Worm (Caenorhabditis elegans) whole organism, L3 larva: Measurements from ENCODE around the gene F08D12.2.

Experiments used
- aly-2 ChIP-seq: fragments of 150-350 bp; optimal IDR thresholded peaks from 2 replicates; lab custom pipeline; 2014; ENCODE audit warnings: missing biosample characterization, missing genetic modification characterization
- ceh-16 ChIP-seq: sonication (generic microtip); optimal IDR thresholded peaks from 2 replicates; lab custom pipeline; 2017; ENCODE audit warnings: missing biosample characterization, missing genetic modification characterization
- ceh-82 ChIP-seq: fragments of 150-350 bp; optimal IDR thresholded peaks from 2 replicates; lab custom pipeline; 2014; ENCODE audit warnings: missing biosample characterization, missing genetic modification characterization
- ceh-9 ChIP-seq: sonication (generic microtip); optimal IDR thresholded peaks from 2 replicates; lab custom pipeline; 2018; ENCODE audit warnings: missing biosample characterization, missing genetic modification characterization
- egl-27 ChIP-seq: sonication (generic microtip); optimal IDR thresholded peaks from 4 replicates; lab custom pipeline; 2017; ENCODE audit warnings: missing biosample characterization, missing genetic modification reagents, missing genetic modification characterization
- egl-5 ChIP-seq: fragments of 150-350 bp; optimal IDR thresholded peaks from 2 replicates; lab custom pipeline; 2017; ENCODE audit warnings: missing biosample characterization, missing genetic modification reagents, missing genetic modification characterization, inconsistent platforms
- elt-3 ChIP-seq, 3 experiments: fragments of 150-350 bp in 1 of 3; sonication (generic microtip) in 2 of 3; optimal IDR thresholded peaks; 2 replicates in 2 of 3; 4 replicates in 1 of 3; lab custom pipeline; 2014 to 2017; ENCODE audit warnings: missing biosample characterization in 3 of 3, missing genetic modification characterization in 3 of 3
- eor-1 ChIP-seq, 2 experiments: fragments of 150-350 bp; optimal IDR thresholded peaks; 2 replicates each; lab custom pipeline; 2014 to 2018; ENCODE audit warnings: missing biosample characterization in 2 of 2, missing genetic modification characterization in 2 of 2
- fkh-10 ChIP-seq: sonication (generic microtip); optimal IDR thresholded peaks from 2 replicates; lab custom pipeline; 2017; ENCODE audit warnings: missing biosample characterization, missing genetic modification reagents, missing genetic modification characterization
- fos-1 ChIP-seq: fragments of 150-350 bp; optimal IDR thresholded peaks from 2 replicates; lab custom pipeline; 2014; ENCODE audit warnings: missing biosample characterization, missing genetic modification characterization
- hmg-11 ChIP-seq: sonication (generic microtip); optimal IDR thresholded peaks from 2 replicates; lab custom pipeline; 2016; ENCODE audit warnings: missing genetic modification characterization, missing compliant biosample characterization
- jun-1 ChIP-seq: fragments of 150-350 bp; optimal IDR thresholded peaks from 2 replicates; lab custom pipeline; 2014; ENCODE audit warnings: missing biosample characterization, missing genetic modification reagents, missing genetic modification characterization
- lin-15B ChIP-seq: fragments of 150-350 bp; optimal IDR thresholded peaks from 2 replicates; lab custom pipeline; 2014; ENCODE audit warnings: missing biosample characterization, missing genetic modification characterization
- lin-39 ChIP-seq: fragments of 150-350 bp; optimal IDR thresholded peaks from 2 replicates; lab custom pipeline; 2018; ENCODE audit warnings: missing biosample characterization, missing genetic modification reagents, missing genetic modification characterization
- lsy-12 ChIP-seq: sonication (generic microtip); optimal IDR thresholded peaks from 2 replicates; lab custom pipeline; 2016; ENCODE audit warnings: mild to moderate bottlenecking, missing genetic modification characterization, missing compliant biosample characterization
- mdl-1 ChIP-seq: fragments of 150-350 bp; optimal IDR thresholded peaks from 2 replicates; lab custom pipeline; 2014; ENCODE audit warnings: missing biosample characterization, missing genetic modification characterization
- mml-1 ChIP-seq: fragments of 150-350 bp; sonication (generic microtip); optimal IDR thresholded peaks from 3 replicates; lab custom pipeline; 2014; ENCODE audit warnings: missing biosample characterization, missing genetic modification characterization
- nfya-1 ChIP-seq: sonication (generic microtip); optimal IDR thresholded peaks from 2 replicates; lab custom pipeline; 2017; ENCODE audit warnings: missing genetic modification characterization, mild to moderate bottlenecking, missing compliant biosample characterization, antibody characterized with exemption, moderate library complexity; ENCODE audit not compliant: insufficient read depth
- nhr-11 ChIP-seq: fragments of 150-350 bp; optimal IDR thresholded peaks from 2 replicates; lab custom pipeline; 2014; ENCODE audit warnings: missing biosample characterization, missing genetic modification characterization
- nhr-12 ChIP-seq: fragments of 150-350 bp; optimal IDR thresholded peaks from 2 replicates; lab custom pipeline; 2014; ENCODE audit warnings: missing biosample characterization, missing genetic modification characterization
- nhr-23 ChIP-seq: fragments of 150-350 bp; optimal IDR thresholded peaks from 2 replicates; lab custom pipeline; 2014; ENCODE audit warnings: missing biosample characterization, missing genetic modification reagents, missing genetic modification characterization
- nhr-237 ChIP-seq: fragments of 150-350 bp; optimal IDR thresholded peaks from 2 replicates; lab custom pipeline; 2014; ENCODE audit warnings: missing biosample characterization, missing genetic modification characterization
- nhr-25 ChIP-seq: sonication (generic microtip); optimal IDR thresholded peaks from 2 replicates; lab custom pipeline; 2017; ENCODE audit warnings: missing biosample characterization, missing genetic modification characterization
- nhr-77 ChIP-seq: fragments of 150-350 bp; optimal IDR thresholded peaks from 2 replicates; lab custom pipeline; 2014; ENCODE audit warnings: missing biosample characterization, missing genetic modification characterization
- pha-4 ChIP-seq: fragments of 150-350 bp; optimal IDR thresholded peaks from 2 replicates; lab custom pipeline; 2014; ENCODE audit warnings: missing biosample characterization, missing genetic modification reagents, missing genetic modification characterization
- pqm-1 ChIP-seq: fragments of 150-350 bp; optimal IDR thresholded peaks from 2 replicates; lab custom pipeline; 2017; ENCODE audit warnings: missing biosample characterization, missing genetic modification characterization, inconsistent platforms
- sea-2 ChIP-seq: fragments of 150-350 bp; sonication (generic microtip); optimal IDR thresholded peaks from 4 replicates; lab custom pipeline; 2014; ENCODE audit warnings: missing biosample characterization, missing genetic modification reagents, missing genetic modification characterization
- skn-1 ChIP-seq: fragments of 150-350 bp; optimal IDR thresholded peaks from 2 replicates; lab custom pipeline; 2014; ENCODE audit warnings: missing biosample characterization, missing genetic modification characterization
- snpc-4 ChIP-seq: fragments of 150-350 bp; optimal IDR thresholded peaks from 2 replicates; lab custom pipeline; 2014; ENCODE audit warnings: missing biosample characterization, missing genetic modification characterization
- tbx-2 ChIP-seq: sonication (generic microtip); optimal IDR thresholded peaks from 2 replicates; lab custom pipeline; 2016; ENCODE audit warnings: mild to moderate bottlenecking, missing genetic modification characterization, missing compliant biosample characterization
- unc-39 ChIP-seq: sonication (generic microtip); optimal IDR thresholded peaks from 4 replicates; lab custom pipeline; 2017; ENCODE audit warnings: missing biosample characterization, missing genetic modification characterization
- unc-62 ChIP-seq: fragments of 150-350 bp; sonication (generic microtip); optimal IDR thresholded peaks from 4 replicates; lab custom pipeline; 2014; ENCODE audit warnings: missing biosample characterization, missing genetic modification reagents, missing genetic modification characterization
- ztf-11 ChIP-seq: fragments of 150-350 bp; optimal IDR thresholded peaks from 2 replicates; lab custom pipeline; 2014; ENCODE audit warnings: missing biosample characterization, missing genetic modification characterization
- ztf-4 ChIP-seq: fragments of 150-350 bp; optimal IDR thresholded peaks from 2 replicates; lab custom pipeline; 2014; ENCODE audit warnings: missing biosample characterization, missing genetic modification characterization

Gene F08D12.2

DNA sequence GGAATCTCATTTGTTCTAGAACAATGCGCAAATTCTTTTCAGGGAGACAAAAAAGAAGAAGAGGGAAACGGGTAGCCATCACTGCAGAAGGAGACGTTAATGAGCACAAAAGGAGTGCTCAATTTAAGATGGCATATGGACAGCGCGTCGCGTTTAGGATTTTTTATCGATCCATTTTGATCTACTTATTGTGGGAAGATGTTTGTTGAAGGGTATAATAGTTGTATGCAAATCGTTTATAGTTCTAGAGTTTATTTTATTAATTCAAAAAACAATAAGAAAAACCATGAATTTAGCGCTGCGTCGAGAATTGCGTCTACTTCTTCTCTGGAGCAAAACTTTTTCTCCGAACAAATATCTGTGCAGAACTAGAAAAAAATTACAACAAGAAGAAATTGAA is 7.9 kb upstream of the F08D12.2 start, which contains the start of gene sdz-9:
Gene sdz-9 (minus strand): TSS at position 101 of the 400 bp plus-strand sequence.
- no peak for TF ChIP-seq ceh-16
- no peak for TF ChIP-seq pha-4 (tag; lab: Kevin White, UChicago)
- no peak for TF ChIP-seq aly-2 (tag; lab: Kevin White, UChicago)
- no peak for TF ChIP-seq mml-1
- no peak for TF ChIP-seq hmg-11

DNA sequence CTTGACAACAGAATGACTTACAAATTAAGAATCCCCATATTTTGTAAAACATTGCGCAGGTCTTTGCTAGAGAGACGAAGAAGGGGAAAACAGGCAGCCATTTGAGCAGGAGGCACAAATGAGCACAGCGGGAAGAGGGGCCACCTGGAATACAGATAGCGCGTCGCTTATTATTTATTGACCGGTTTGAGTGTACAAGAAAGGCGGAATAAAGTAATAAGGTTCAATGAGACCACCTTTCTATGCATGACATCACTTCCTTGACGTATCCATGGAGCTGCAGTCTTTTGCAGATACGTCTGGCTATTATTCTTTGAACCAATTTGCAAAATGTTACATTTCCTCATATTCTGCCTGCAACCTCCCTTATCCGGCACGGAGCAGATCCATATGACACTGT is 6.6 kb upstream of the F08D12.2 start, which contains the start of gene fbxb-111:
Gene fbxb-111 (minus strand): TSS at position 101 of the 400 bp plus-strand sequence.
- TF ChIP-seq sea-2 (GFP tag; lab: Kevin White, UChicago): no peak
- no peak for TF ChIP-seq nhr-237

DNA sequence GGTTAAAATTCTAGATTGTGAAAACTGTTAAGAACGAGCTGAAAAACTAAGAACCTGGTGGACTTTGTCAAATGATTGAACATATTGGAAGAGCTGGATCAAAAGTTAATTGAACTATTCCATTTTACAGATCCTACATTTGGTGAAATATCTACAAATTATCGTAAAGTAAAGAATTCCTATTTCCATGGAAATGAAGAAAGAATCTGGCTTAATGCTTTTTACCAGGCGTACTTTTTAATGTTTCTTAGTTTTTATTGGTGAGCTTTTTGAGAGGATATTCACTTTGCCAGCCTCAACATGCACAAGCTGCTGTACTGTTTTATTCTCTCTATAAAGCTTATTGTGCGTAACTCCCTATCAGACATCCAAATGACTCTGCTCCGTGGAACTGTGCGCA is 3.6 kb upstream of the F08D12.2 start, which contains the start of gene F08D12.4:
Gene F08D12.4 (plus strand): TSS at position 301 of the 400 bp plus-strand sequence.
- TF ChIP-seq nhr-77 (tag; lab: Kevin White, UChicago) (no peak), lin-39 (tag; lab: Kevin White, UChicago) (no peak), nhr-237 (no peak), nhr-23 (no peak), nhr-11 (no peak), ceh-16 (no peak)

DNA sequence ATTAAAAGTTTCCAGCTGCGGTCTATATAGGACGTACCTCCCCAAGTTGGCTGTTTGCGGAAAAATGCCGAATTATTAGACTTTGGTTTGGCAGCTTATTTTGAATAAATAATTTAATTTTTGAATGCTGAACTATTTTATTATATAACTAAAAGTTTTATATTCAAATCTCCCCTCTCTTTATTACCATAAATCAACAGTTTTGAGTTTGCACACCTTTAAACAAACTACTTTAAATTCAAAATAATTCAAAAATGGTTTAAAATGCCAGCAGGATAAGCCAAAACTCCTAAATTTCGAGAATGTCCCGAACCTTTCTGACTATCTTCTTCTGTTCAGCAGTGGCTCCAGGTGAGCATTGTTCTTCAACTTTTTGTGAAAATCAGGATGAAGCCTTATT is 2.2 kb upstream of the F08D12.2 start, which contains the start of gene F08D12.3:
Gene F08D12.3 (plus strand): TSS at position 301 of the 400 bp plus-strand sequence.
- no peak for TF ChIP-seq ztf-11 (tag; lab: Kevin White, UChicago)
- TF ChIP-seq jun-1 (tag; lab: Kevin White, UChicago): no peak
- no peak for TF ChIP-seq pha-4 (tag; lab: Kevin White, UChicago)
- TF ChIP-seq lin-15B: no peak

DNA sequence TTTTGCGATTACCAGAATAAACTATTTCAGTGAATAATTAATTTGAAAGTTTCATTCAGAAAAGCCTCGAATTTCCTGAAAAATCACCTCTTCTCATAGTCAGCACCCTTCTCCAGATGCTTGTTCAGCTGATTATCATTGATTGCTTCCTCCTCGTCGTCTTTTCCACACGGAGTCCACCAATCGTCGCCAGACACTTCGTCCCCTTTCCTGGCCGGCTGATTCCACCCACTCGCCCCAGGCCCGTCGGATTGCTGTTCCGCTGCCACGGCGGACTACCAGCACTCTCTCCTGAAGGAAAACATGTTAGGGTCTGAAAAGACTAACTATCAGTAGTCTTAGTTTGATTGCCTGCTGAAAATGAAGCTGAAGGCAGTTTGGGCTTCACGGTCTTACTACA is 651 bp upstream of the F08D12.2 start:
- TF ChIP-seq unc-62 (GFP tag; lab: Kevin White, UChicago) (no peak), nhr-77 (tag; lab: Kevin White, UChicago) (no peak), egl-5 (tag; lab: Kevin White, UChicago) (no peak), tbx-2 (tag; lab: Kevin White, UChicago) (no peak), nfya-1 (tag; lab: Kevin White, UChicago) (no peak), sea-2 (GFP tag; lab: Kevin White, UChicago) (no peak), ceh-82 (no peak), aly-2 (tag; lab: Kevin White, UChicago) (no peak), fkh-10 (no peak), pha-4 (tag; lab: Kevin White, UChicago) (no peak), ceh-16 (no peak)
- TF ChIP-seq, all 47 proteins: peak for 0

DNA sequence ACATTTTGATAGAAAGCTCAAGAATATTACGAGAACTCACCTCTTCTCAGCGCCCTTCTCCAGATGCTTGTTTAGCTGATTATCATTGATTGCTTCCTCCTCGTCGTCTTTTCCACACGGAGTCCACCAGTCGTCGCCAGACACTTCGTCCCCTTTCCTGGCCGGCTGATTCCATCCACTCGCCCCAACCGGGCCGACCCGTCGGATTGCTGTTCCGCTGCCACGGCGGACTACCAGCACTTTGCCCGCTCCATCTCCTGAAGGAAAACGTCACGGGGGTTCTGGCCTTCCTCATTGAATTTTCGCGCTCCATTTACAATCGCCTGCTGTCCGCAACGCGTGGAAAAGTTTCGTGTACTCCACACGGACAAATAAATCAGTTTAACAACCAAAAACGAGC is 1.9 kb downstream of the F08D12.2 start:
- no peak for TF ChIP-seq hmg-11
- no peak for TF ChIP-seq ceh-9 (tag; lab: Kevin White, UChicago)
- no peak for TF ChIP-seq eor-1 (tag; optimal IDR thresholded peaks at IDR 0.05; lab: Kevin White, UChicago)
- TF ChIP-seq pqm-1 (tag; lab: Kevin White, UChicago): no peak
- TF ChIP-seq ztf-4 (tag; lab: Kevin White, UChicago): no peak
- no peak for TF ChIP-seq lsy-12
- no peak for TF ChIP-seq elt-3 (tag; optimal IDR thresholded peaks at IDR 0.05; lab: Kevin White, UChicago)
- TF ChIP-seq, all 47 proteins: peak for 0

DNA sequence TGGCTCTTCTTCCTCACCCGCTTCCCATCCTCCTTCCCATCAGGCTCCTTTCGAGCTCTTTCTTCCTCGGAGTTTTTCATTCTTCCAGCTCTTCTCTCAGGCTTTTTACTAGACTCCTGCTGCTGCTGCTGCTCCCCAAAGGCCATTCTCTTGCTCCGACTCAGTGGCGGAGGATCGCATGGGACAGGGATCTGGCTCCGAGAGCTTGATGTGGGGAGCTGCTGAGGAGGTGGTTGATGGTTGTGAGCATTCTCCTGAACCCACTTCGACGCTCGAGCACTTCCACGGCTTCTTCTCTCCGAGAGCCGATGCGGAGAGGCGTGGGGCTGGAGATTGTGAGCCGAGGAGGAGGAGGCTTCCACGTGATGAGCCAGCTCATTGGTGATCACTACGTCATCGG is 4.3 kb downstream of the F08D12.2 start:
- TF ChIP-seq unc-39 (no peak), hmg-11 (no peak), nhr-12 (tag; lab: Kevin White, UChicago) (no peak), ztf-4 (tag; lab: Kevin White, UChicago) (no peak), fos-1 (tag; lab: Kevin White, UChicago) (no peak), nhr-11 (no peak), skn-1 (tag; lab: Kevin White, UChicago) (no peak), mdl-1 (tag; lab: Kevin White, UChicago) (no peak), ceh-9 (tag; lab: Kevin White, UChicago) (no peak), unc-62 (GFP tag; lab: Kevin White, UChicago) (no peak), nhr-77 (tag; lab: Kevin White, UChicago) (no peak), egl-27 (tag; lab: Kevin White, UChicago) (no peak), nhr-25 (no peak), snpc-4 (tag; lab: Kevin White, UChicago) (no peak), lin-39 (tag; lab: Kevin White, UChicago) (no peak)
